Fruit fly (Drosophila melanogaster) whole organism, prepupa: ENCODE measurements around the gene srp.
A peak's percentile ranks its signal among the peaks of the same experiment; 100 is the strongest.

Source experiments
- CG10669 ChIP-seq: fragments of 200-800 bp; sonication (Bioruptor generic); optimal IDR thresholded peaks from 3 replicates; lab custom pipeline; 2018; ENCODE audit warnings: missing biosample characterization, mild to moderate bottlenecking, missing genetic modification characterization, moderate library complexity
- CG11762 ChIP-seq: fragments of 200-800 bp; sonication (Bioruptor generic); optimal IDR thresholded peaks from 3 replicates; lab custom pipeline; 2016; ENCODE audit warnings: missing biosample characterization, missing genetic modification characterization; ENCODE audit not compliant: insufficient read depth
- CG11902 ChIP-seq: fragments of 200-800 bp; sonication (Bioruptor generic); optimal IDR thresholded peaks from 3 replicates; lab custom pipeline; 2016; ENCODE audit warnings: missing biosample characterization, missing genetic modification characterization
- CG15336 ChIP-seq: fragments of 200-800 bp; sonication (Bioruptor generic); IDR thresholded peaks from 2 replicates; pipeline ENCODE4 v1.3.6; 2022; ENCODE audit warnings: missing biosample characterization, missing genetic modification characterization
- CG1621 ChIP-seq: fragments of 200-800 bp; sonication (Bioruptor generic); optimal IDR thresholded peaks from 3 replicates; lab custom pipeline; 2018; ENCODE audit warnings: missing biosample characterization, mild to moderate bottlenecking, missing genetic modification characterization
- CG3032 ChIP-seq: fragments of 200-800 bp; optimal IDR thresholded peaks from 2 replicates; lab custom pipeline; 2019; ENCODE audit warnings: missing biosample characterization, mild to moderate bottlenecking, missing genetic modification characterization, moderate library complexity
- CG34406 ChIP-seq: fragments of 200-800 bp; sonication (Bioruptor generic); optimal IDR thresholded peaks from 3 replicates; lab custom pipeline; 2016; ENCODE audit warnings: missing biosample characterization, missing genetic modification characterization
- CG3919 ChIP-seq: fragments of 200-800 bp; sonication (Bioruptor generic); optimal IDR thresholded peaks from 3 replicates; lab custom pipeline; 2016; ENCODE audit warnings: missing biosample characterization, missing genetic modification characterization
- CG4318 ChIP-seq: fragments of 200-800 bp; sonication (Bioruptor generic); optimal IDR thresholded peaks from 3 replicates; lab custom pipeline; 2017; ENCODE audit warnings: missing biosample characterization, mild to moderate bottlenecking, missing genetic modification characterization
- CG6163 ChIP-seq: fragments of 200-800 bp; sonication (Bioruptor generic); IDR thresholded peaks from 3 replicates; pipeline ENCODE4 v1.3.6; 2022; ENCODE audit warnings: missing biosample characterization, missing genetic modification characterization
- CG6276 ChIP-seq: fragments of 200-800 bp; sonication (Bioruptor generic); optimal IDR thresholded peaks from 2 replicates; lab custom pipeline; 2017; ENCODE audit warnings: missing biosample characterization, mild to moderate bottlenecking, missing genetic modification characterization
- CG6792 ChIP-seq: fragments of 200-800 bp; sonication (Bioruptor generic); optimal IDR thresholded peaks from 3 replicates; lab custom pipeline; 2016; ENCODE audit warnings: missing biosample characterization, missing genetic modification characterization
- CG7368 ChIP-seq: fragments of 200-800 bp; sonication (Bioruptor generic); optimal IDR thresholded peaks from 3 replicates; lab custom pipeline; 2016; ENCODE audit warnings: missing biosample characterization, missing genetic modification characterization
- CG8119 ChIP-seq: fragments of 200-800 bp; sonication (Bioruptor generic); IDR thresholded peaks from 3 replicates; pipeline ENCODE4 v1.3.6; 2022; ENCODE audit warnings: missing biosample characterization, missing genetic modification characterization
- CG8632 ChIP-seq: fragments of 200-800 bp; sonication (Bioruptor generic); optimal IDR thresholded peaks from 3 replicates; lab custom pipeline; 2016; ENCODE audit warnings: missing biosample characterization, missing genetic modification characterization
- CG9139 ChIP-seq: fragments of 200-800 bp; sonication (Bioruptor generic); optimal IDR thresholded peaks from 3 replicates; lab custom pipeline; 2017; ENCODE audit warnings: missing biosample characterization, mild to moderate bottlenecking, missing genetic modification characterization
- Eip75B ChIP-seq: fragments of 200-800 bp; sonication (Bioruptor generic); optimal IDR thresholded peaks from 3 replicates; lab custom pipeline; 2016; ENCODE audit warnings: missing biosample characterization, missing genetic modification characterization
- Eip78C ChIP-seq: fragments of 200-800 bp; sonication (Bioruptor generic); peaks from one replicate; lab custom pipeline; 2016; ENCODE audit warnings: missing biosample characterization, missing genetic modification characterization
- Eip93F ChIP-seq: fragments of 200-800 bp; sonication (Bioruptor generic); optimal IDR thresholded peaks from 2 replicates; lab custom pipeline; 2016; ENCODE audit warnings: missing biosample characterization, mild to moderate bottlenecking, missing genetic modification characterization
- Ets21C ChIP-seq: fragments of 200-800 bp; sonication (Bioruptor generic); optimal IDR thresholded peaks from 3 replicates; lab custom pipeline; 2016; ENCODE audit warnings: missing biosample characterization, missing genetic modification characterization
- Ets96B ChIP-seq: fragments of 200-800 bp; optimal IDR thresholded peaks from 2 replicates; lab custom pipeline; 2019; ENCODE audit warnings: missing biosample characterization, mild to moderate bottlenecking, missing genetic modification characterization, moderate library complexity
- Gug ChIP-seq: fragments of 200-800 bp; sonication (Bioruptor generic); IDR thresholded peaks from 2 replicates; pipeline ENCODE4 v1.3.6; 2022; ENCODE audit warnings: missing biosample characterization, missing genetic modification characterization
- Hr38 ChIP-seq: sonication (Bioruptor generic); optimal IDR thresholded peaks from 2 replicates; lab custom pipeline; 2016; ENCODE audit warnings: missing biosample characterization, missing genetic modification characterization
- Hr39 ChIP-seq: fragments of 200-800 bp; sonication (Bioruptor generic); optimal IDR thresholded peaks from 2 replicates; lab custom pipeline; 2016; ENCODE audit warnings: missing biosample characterization, missing genetic modification characterization
- Lpt ChIP-seq: fragments of 200-800 bp; sonication (Bioruptor generic); optimal IDR thresholded peaks from 3 replicates; lab custom pipeline; 2016; ENCODE audit warnings: missing biosample characterization, missing genetic modification characterization
- Met ChIP-seq: fragments of 200-800 bp; sonication (Bioruptor generic); optimal IDR thresholded peaks from 3 replicates; lab custom pipeline; 2016; ENCODE audit warnings: missing biosample characterization, missing genetic modification characterization
- OdsH ChIP-seq: fragments of 200-800 bp; sonication (Bioruptor generic); optimal IDR thresholded peaks from 3 replicates; lab custom pipeline; 2016; ENCODE audit warnings: missing biosample characterization, missing genetic modification characterization
- Sox102F ChIP-seq: fragments of 200-800 bp; sonication (Bioruptor generic); optimal IDR thresholded peaks from 2 replicates; lab custom pipeline; 2016; ENCODE audit warnings: missing biosample characterization, mild to moderate bottlenecking, missing genetic modification characterization
- achi ChIP-seq: fragments of 200-800 bp; sonication (Bioruptor generic); optimal IDR thresholded peaks from 3 replicates; lab custom pipeline; 2016; ENCODE audit warnings: missing biosample characterization, missing genetic modification characterization
- cyc ChIP-seq: fragments of 200-800 bp; sonication (Bioruptor generic); optimal IDR thresholded peaks from 3 replicates; lab custom pipeline; 2016; ENCODE audit warnings: missing biosample characterization, missing genetic modification characterization
- dac ChIP-seq: fragments of 200-800 bp; sonication (Bioruptor generic); optimal IDR thresholded peaks from 2 replicates; lab custom pipeline; 2017; ENCODE audit warnings: missing biosample characterization, mild to moderate bottlenecking, missing genetic modification characterization
- dsx ChIP-seq: fragments of 200-800 bp; optimal IDR thresholded peaks from 3 replicates; lab custom pipeline; 2019; ENCODE audit warnings: missing biosample characterization, mild to moderate bottlenecking, missing genetic modification characterization, moderate library complexity; ENCODE audit not compliant: poor library complexity, severe bottlenecking
- esn ChIP-seq: fragments of 200-800 bp; sonication (Bioruptor generic); optimal IDR thresholded peaks from 2 replicates; lab custom pipeline; 2016; ENCODE audit warnings: missing biosample characterization, mild to moderate bottlenecking, missing genetic modification characterization, moderate library complexity
- fd85E ChIP-seq: fragments of 200-800 bp; sonication (Bioruptor generic); optimal IDR thresholded peaks from 3 replicates; lab custom pipeline; 2016; ENCODE audit warnings: missing biosample characterization, missing genetic modification characterization
- fkh ChIP-seq: fragments of 200-800 bp; sonication (Bioruptor generic); optimal IDR thresholded peaks from 3 replicates; lab custom pipeline; 2017; ENCODE audit warnings: missing biosample characterization, mild to moderate bottlenecking, missing genetic modification characterization, moderate library complexity
- lz ChIP-seq: fragments of 200-800 bp; sonication (Bioruptor generic); optimal IDR thresholded peaks from 3 replicates; lab custom pipeline; 2016; ENCODE audit warnings: missing biosample characterization, missing genetic modification characterization
- net ChIP-seq: fragments of 200-800 bp; sonication (Bioruptor generic); optimal IDR thresholded peaks from 3 replicates; lab custom pipeline; 2016; ENCODE audit warnings: missing biosample characterization, missing genetic modification characterization
- pdm3 ChIP-seq: fragments of 200-800 bp; sonication (Bioruptor generic); optimal IDR thresholded peaks from 3 replicates; lab custom pipeline; 2016; ENCODE audit warnings: missing biosample characterization, missing genetic modification characterization
- ss ChIP-seq, 2 experiments: fragments of 200-800 bp; sonication (Bioruptor generic); optimal IDR thresholded peaks; 2 replicates in 1 of 2; 3 replicates in 1 of 2; lab custom pipeline; 2017 to 2018; ENCODE audit warnings: mild to moderate bottlenecking in 2 of 2, missing biosample characterization in 2 of 2, missing genetic modification characterization in 2 of 2, moderate library complexity in 1 of 2
- svp ChIP-seq: fragments of 200-800 bp; sonication (Bioruptor generic); peaks from one replicate; lab custom pipeline; 2016; ENCODE audit warnings: missing biosample characterization, missing genetic modification characterization
- vri ChIP-seq: fragments of 200-800 bp; sonication (Bioruptor generic); optimal IDR thresholded peaks from 3 replicates; lab custom pipeline; 2016; ENCODE audit warnings: missing biosample characterization, mild to moderate bottlenecking, missing genetic modification characterization

Gene srp

dm6 chr3R:16024110-16024509 lies 38.2 kb downstream of the srp start:
- TF ChIP-seq CG6276: no peak
- no peak for TF ChIP-seq pdm3 (GFP tag; lab: Kevin White, UChicago)
- TF ChIP-seq CG10669 (GFP tag; lab: Kevin White, UChicago): no peak
- TF ChIP-seq Met (GFP tag; lab: Kevin White, UChicago): no peak
- no peak for TF ChIP-seq CG4318 (GFP tag; lab: Kevin White, UChicago)
- no peak for TF ChIP-seq Ets21C (GFP tag; lab: Kevin White, UChicago)
- no peak for TF ChIP-seq Ets96B (tag; lab: Kevin White, UChicago)
- no peak for TF ChIP-seq achi (GFP tag; lab: Kevin White, UChicago)

dm6 chr3R:16025587-16026223 lies 39.8 kb downstream of the srp start, which contains the start of gene pnr:
Gene pnr, plus strand, starts transcription at chr3R:16026079.
- TF ChIP-seq CG10669 (GFP tag; lab: Kevin White, UChicago) (no peak), CG9139 (GFP tag; lab: Kevin White, UChicago) (no peak), Eip78C (GFP tag; lab: Kevin White, UChicago) (peak; percentile 78), CG15336 (GFP tag; lab: Robert Waterston, UW) (0 out of 2 replicates have a peak, but pooled peaks have one; percentile 12), dsx (GFP tag; lab: Kevin White, UChicago) (peak; percentile 27), fkh (GFP tag; lab: Kevin White, UChicago) (peak; percentile 94), CG34406 (GFP tag; lab: Kevin White, UChicago) (peak; percentile 7), fd85E (no peak), ss (GFP tag; optimal IDR thresholded peaks at IDR 0.05; lab: Kevin White, UChicago) (peak in 1 of 2 experiments; percentile 17), cyc (GFP tag; lab: Kevin White, UChicago) (no peak), Ets21C (GFP tag; lab: Kevin White, UChicago) (no peak), Gug (GFP tag; lab: Robert Waterston, UW) (no peak), net (peak; percentile 13), esn (GFP tag; lab: Kevin White, UChicago) (peak; percentile 29), CG3919 (peak; percentile 23), CG11902 (GFP tag; lab: Kevin White, UChicago) (no peak), vri (GFP tag; lab: Kevin White, UChicago) (peak; percentile 54), Met (GFP tag; lab: Kevin White, UChicago) (peak; percentile 11), CG6163 (peak; percentile 68; the same call in 2 of the 3 replicates), Eip93F (GFP tag; lab: Kevin White, UChicago) (no peak), CG1621 (tag; lab: Kevin White, UChicago) (peak; percentile 5), lz (no peak), Eip75B (GFP tag; lab: Kevin White, UChicago) (peak; percentile 5), svp (GFP tag; lab: Kevin White, UChicago) (no peak), Sox102F (GFP tag; lab: Kevin White, UChicago) (peak; percentile 14), CG7368 (GFP tag; lab: Kevin White, UChicago) (peak; percentile 4)

- TF ChIP-seq CG8119: no peak
- TF ChIP-seq Eip75B (GFP tag; lab: Kevin White, UChicago): no peak
- no peak for TF ChIP-seq dac (GFP tag; lab: Kevin White, UChicago)
- TF ChIP-seq OdsH (GFP tag; lab: Kevin White, UChicago): no peak
- TF ChIP-seq CG11762 (GFP tag; lab: Kevin White, UChicago): no peak
- TF ChIP-seq CG6792: no peak
- TF ChIP-seq CG4318 (GFP tag; lab: Kevin White, UChicago): no peak
- no peak for TF ChIP-seq svp (GFP tag; lab: Kevin White, UChicago)
- TF ChIP-seq CG3032 (tag; lab: Kevin White, UChicago): no peak
- no peak for TF ChIP-seq Hr38
- no peak for TF ChIP-seq CG8632 (GFP tag; lab: Kevin White, UChicago)
- no peak for TF ChIP-seq Hr39 (GFP tag; lab: Kevin White, UChicago)
- no peak for TF ChIP-seq Lpt
- no peak for TF ChIP-seq CG34406 (GFP tag; lab: Kevin White, UChicago)
- TF ChIP-seq CG6163: no peak
Observed at dm6 chr3R:16028651-16029050, 42.7 kb downstream of the srp start.
